Worm (Caenorhabditis elegans) whole organism, L4 larva: ENCODE measurements around the gene srbc-20.

Experiments
- ama-1 ChIP-seq: fragments of 150-350 bp; optimal IDR thresholded peaks from 2 replicates; lab custom pipeline; 2014; ENCODE audit warnings: inconsistent platforms, mixed read lengths
- dmd-6 ChIP-seq: fragments of 200-800 bp; sonication (Bioruptor generic); IDR thresholded peaks from 2 replicates; pipeline ENCODE4 v1.3.6; 2022; ENCODE audit warnings: missing genetic modification reagents, missing genetic modification characterization, missing compliant biosample characterization
- nhr-76 ChIP-seq: fragments of 150-350 bp; optimal IDR thresholded peaks from 2 replicates; lab custom pipeline; 2014; ENCODE audit warnings: missing biosample characterization, missing genetic modification characterization
- unc-62 ChIP-seq, 3 experiments: fragments of 150-350 bp in 1 of 3; sonication (generic microtip); optimal IDR thresholded peaks in 2 of 3; peaks in 1 of 3; 1 replicate in 1 of 3; 2 replicates in 2 of 3; lab custom pipeline; 2014 to 2017; ENCODE audit warnings: missing biosample characterization in 3 of 3, missing genetic modification characterization in 3 of 3, missing genetic modification reagents in 3 of 3, missing genotype in 1 of 3

DNA sequence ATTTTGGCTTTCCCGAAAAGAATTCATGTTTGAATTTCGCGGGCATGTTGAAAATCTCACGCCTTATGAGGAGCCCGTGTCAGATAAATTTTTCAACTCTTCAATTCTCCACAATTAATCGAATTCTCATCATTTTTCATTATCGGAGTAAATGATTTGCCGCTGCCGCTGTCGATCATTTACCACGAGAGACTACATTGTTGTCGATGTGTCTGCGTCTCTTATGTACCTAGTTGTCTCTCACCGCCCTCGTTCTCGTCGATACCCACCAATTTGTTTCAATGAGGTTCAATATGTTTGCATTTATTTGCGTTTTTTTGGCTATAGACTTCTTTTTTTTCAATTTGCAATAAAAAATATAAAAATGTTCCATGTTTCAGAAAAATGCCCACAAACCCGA, 45.2 kb downstream of the srbc-20 start, which contains the start of gene nhr-13:
- TF ChIP-seq unc-62 (GFP tag; optimal IDR thresholded peaks at IDR 0.05 in 1 of 2; lab: Kevin White, UChicago): no peak
- no peak for TF ChIP-seq unc-62 (tag; optimal IDR thresholded peaks at IDR 0.05; lab: Kevin White, UChicago)
- peak; percentile 61 for TF ChIP-seq dmd-6 (GFP tag; lab: Robert Waterston, UW)
- TF ChIP-seq ama-1: no peak
- no peak for TF ChIP-seq nhr-76 (tag; lab: Kevin White, UChicago)
